Fruit fly (Drosophila melanogaster) whole organism, wandering third instar larva: ENCODE results near the gene CG32639.
A peak's percentile ranks its signal among the peaks of the same experiment; 100 is the strongest.

Experiments
- CrebA ChIP-seq: fragments of 200-800 bp; sonication (Bioruptor generic); optimal IDR thresholded peaks from 2 replicates; lab custom pipeline; 2016; ENCODE audit warnings: missing biosample characterization, mild to moderate bottlenecking, missing genetic modification characterization, borderline replicate concordance
- Jra ChIP-seq: sonication (Bioruptor generic); optimal IDR thresholded peaks from 2 replicates; lab custom pipeline; 2016; ENCODE audit warnings: missing biosample characterization, missing genetic modification characterization
- OdsH ChIP-seq: fragments of 200-800 bp; sonication (Bioruptor generic); optimal IDR thresholded peaks from 2 replicates; lab custom pipeline; 2016; ENCODE audit warnings: missing biosample characterization, mild to moderate bottlenecking, missing genetic modification characterization
- br ChIP-seq: fragments of 200-800 bp; sonication (Bioruptor generic); optimal IDR thresholded peaks from 2 replicates; lab custom pipeline; 2016; ENCODE audit warnings: missing biosample characterization, missing genetic modification characterization
- dmrt93B ChIP-seq: fragments of 200-800 bp; sonication (Bioruptor generic); optimal IDR thresholded peaks from 2 replicates; lab custom pipeline; 2018; ENCODE audit warnings: missing biosample characterization, mild to moderate bottlenecking, missing genetic modification characterization
- dsf ChIP-seq: sonication (Bioruptor generic); optimal IDR thresholded peaks from 2 replicates; lab custom pipeline; 2016; ENCODE audit warnings: missing biosample characterization, missing genetic modification characterization, borderline replicate concordance
- ey ChIP-seq: fragments of 200-800 bp; sonication (Bioruptor generic); optimal IDR thresholded peaks from 2 replicates; lab custom pipeline; 2016; ENCODE audit warnings: missing biosample characterization, missing genetic modification characterization
- h ChIP-seq: fragments of 200-800 bp; sonication (Bioruptor generic); optimal IDR thresholded peaks from 3 replicates; lab custom pipeline; 2016; ENCODE audit warnings: missing biosample characterization, mild to moderate bottlenecking, missing genetic modification characterization
- pan ChIP-seq: fragments of >200 bp; optimal IDR thresholded peaks from 2 replicates; lab custom pipeline; 2017
- psq ChIP-seq: fragments of 200-800 bp; sonication (Bioruptor generic); optimal IDR thresholded peaks from 3 replicates; lab custom pipeline; 2017; ENCODE audit warnings: missing biosample characterization, mild to moderate bottlenecking, missing genetic modification characterization, moderate library complexity
- usp ChIP-seq: fragments of >200 bp; optimal IDR thresholded peaks from 2 replicates; lab custom pipeline; 2017; ENCODE audit warnings: missing biosample characterization, missing genetic modification characterization

DNA sequence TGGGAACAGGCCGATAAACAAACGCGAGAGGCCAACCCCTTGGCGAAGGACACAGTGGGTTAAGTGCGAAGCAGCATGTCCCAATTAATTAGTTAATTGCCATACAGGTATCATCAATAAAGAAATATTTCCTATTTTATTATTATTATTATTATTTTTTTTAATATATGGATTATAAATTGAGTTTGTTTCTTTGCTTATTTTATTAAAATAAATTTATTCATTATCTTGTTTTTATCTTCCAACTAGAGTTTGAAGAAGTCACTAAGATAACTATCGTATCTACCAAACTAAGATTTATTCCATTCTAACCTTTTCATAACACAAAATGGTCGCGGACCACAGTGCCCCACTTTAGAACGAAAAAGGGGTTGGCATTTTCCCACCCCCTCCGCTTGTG, 28.3 kb downstream of the CG32639 start:
- no peak for TF ChIP-seq br (GFP tag; lab: Kevin White, UChicago)
- no peak for TF ChIP-seq dsf (GFP tag; lab: Kevin White, UChicago)
- TF ChIP-seq pan = no peak
- TF ChIP-seq usp (GFP tag; lab: Kevin White, UChicago) = no peak
- no peak for TF ChIP-seq dmrt93B (GFP tag; lab: Kevin White, UChicago)
- TF ChIP-seq ey (GFP tag; lab: Kevin White, UChicago) = no peak
- no peak for TF ChIP-seq CrebA (GFP tag; lab: Kevin White, UChicago)
- no peak for TF ChIP-seq OdsH (GFP tag; lab: Kevin White, UChicago)
- peak; percentile 6 for TF ChIP-seq psq
- no peak for TF ChIP-seq Jra (GFP tag; lab: Kevin White, UChicago)
- no peak for TF ChIP-seq h (GFP tag; lab: Kevin White, UChicago)
